Fruit fly (Drosophila melanogaster) S2 (cell line): Measurements from ENCODE around the gene Gs2.

ENCODE experiments used
- CG8478 ChIP-seq: fragments of >200 bp; optimal IDR thresholded peaks from 2 replicates; lab custom pipeline; 2018
- CTCF ChIP-seq, 2 experiments: fragments of >200 bp; optimal IDR thresholded peaks; 2 replicates each; lab custom pipeline; 2018

dm6 chrX:11422071-11422470 lies 561 bp upstream of the Gs2 start:
- no peak for TF ChIP-seq CG8478 (lab: Kevin White, UChicago)
- TF ChIP-seq CTCF (optimal IDR thresholded peaks at IDR 0.05; lab: Kevin White, UChicago): no peak
